Worm (Caenorhabditis elegans) whole organism, L1 larva: Measurements from ENCODE around the gene str-109.

ENCODE experiments used
- C16A3.4 ChIP-seq: fragments of 150-350 bp; optimal IDR thresholded peaks from 2 replicates; lab custom pipeline; 2014; ENCODE audit warnings: missing biosample characterization, missing genetic modification characterization
- C34B4.2 ChIP-seq: sonication (generic microtip); optimal IDR thresholded peaks from 2 replicates; lab custom pipeline; 2017; ENCODE audit warnings: mild to moderate bottlenecking, missing genetic modification characterization, missing compliant biosample characterization
- aly-2 ChIP-seq: fragments of 150-350 bp; optimal IDR thresholded peaks from 2 replicates; lab custom pipeline; 2014; ENCODE audit warnings: missing biosample characterization, missing genetic modification characterization
- ama-1 ChIP-seq: fragments of 150-350 bp; optimal IDR thresholded peaks from 2 replicates; lab custom pipeline; 2014
- ceh-82 ChIP-seq, 3 experiments: fragments of 150-350 bp in 1 of 3; sonication (generic microtip) in 2 of 3; optimal IDR thresholded peaks; 2 replicates each; lab custom pipeline; 2014 to 2017; ENCODE audit warnings: missing biosample characterization in 3 of 3, missing genetic modification characterization in 3 of 3
- ceh-88 ChIP-seq: fragments of 200-800 bp; sonication (Bioruptor generic); IDR thresholded peaks from 2 replicates; pipeline ENCODE4 v1.3.6; 2022; ENCODE audit warnings: missing genetic modification characterization, missing compliant biosample characterization
- efl-3 ChIP-seq: fragments of 200-800 bp; sonication (Bioruptor generic); optimal IDR thresholded peaks from 2 replicates; lab custom pipeline; 2018; ENCODE audit warnings: mild to moderate bottlenecking, missing genetic modification characterization, missing compliant biosample characterization
- egl-13 ChIP-seq: sonication (generic microtip); optimal IDR thresholded peaks from 2 replicates; lab custom pipeline; 2016; ENCODE audit warnings: missing genotype, missing genetic modification reagents, missing genetic modification characterization, missing compliant biosample characterization
- egl-27 ChIP-seq, 2 experiments: fragments of 150-350 bp in 1 of 2; sonication (generic microtip); optimal IDR thresholded peaks; 3 replicates each; lab custom pipeline; 2017 to 2018; ENCODE audit warnings: missing biosample characterization in 2 of 2, missing genetic modification characterization in 2 of 2, missing genetic modification reagents in 2 of 2
- elt-3 ChIP-seq, 6 experiments: fragments of 150-350 bp in 1 of 6; sonication (generic microtip); optimal IDR thresholded peaks; 2 replicates each; lab custom pipeline; 2017 to 2018; ENCODE audit warnings: missing biosample characterization in 6 of 6, missing genetic modification characterization in 6 of 6, inconsistent platforms in 1 of 6
- fkh-4 ChIP-seq: sonication (generic microtip); optimal IDR thresholded peaks from 2 replicates; lab custom pipeline; 2016; ENCODE audit warnings: missing compliant biosample characterization, missing genetic modification characterization, borderline replicate concordance
- fos-1 ChIP-seq: fragments of 150-350 bp; optimal IDR thresholded peaks from 2 replicates; lab custom pipeline; 2014; ENCODE audit warnings: missing biosample characterization, missing genetic modification characterization
- hpl-2 ChIP-seq: fragments of 150-350 bp; optimal IDR thresholded peaks from 2 replicates; lab custom pipeline; 2014; ENCODE audit warnings: missing biosample characterization, missing genetic modification reagents, missing genetic modification characterization
- isw-1 ChIP-seq: fragments of 200-800 bp; sonication (Bioruptor generic); IDR thresholded peaks from 2 replicates; pipeline ENCODE4 v1.3.6; 2022; ENCODE audit warnings: missing genetic modification characterization, missing compliant biosample characterization
- lin-15B ChIP-seq: fragments of 150-350 bp; sonication (generic microtip); optimal IDR thresholded peaks from 3 replicates; lab custom pipeline; 2014; ENCODE audit warnings: missing biosample characterization, missing genetic modification characterization
- lin-39 ChIP-seq: fragments of 150-350 bp; optimal IDR thresholded peaks from 2 replicates; lab custom pipeline; 2014; ENCODE audit warnings: missing biosample characterization, missing genetic modification reagents, missing genetic modification characterization
- lir-3 ChIP-seq: sonication (generic microtip); optimal IDR thresholded peaks from 2 replicates; lab custom pipeline; 2016; ENCODE audit warnings: mild to moderate bottlenecking, missing genetic modification characterization, moderate library complexity, missing compliant biosample characterization; ENCODE audit not compliant: poor library complexity
- mab-9 ChIP-seq: fragments of 200-800 bp; sonication (Bioruptor generic); IDR thresholded peaks from 2 replicates; pipeline ENCODE4 v1.3.6; 2022; ENCODE audit warnings: missing genetic modification reagents, missing genetic modification characterization, missing compliant biosample characterization
- mdl-1 ChIP-seq, 2 experiments: fragments of 150-350 bp; optimal IDR thresholded peaks; 2 replicates each; lab custom pipeline; 2014 to 2017; ENCODE audit warnings: missing biosample characterization in 2 of 2, missing genetic modification characterization in 2 of 2, inconsistent platforms in 1 of 2
- mef-2 ChIP-seq: fragments of 150-350 bp; optimal IDR thresholded peaks from 2 replicates; lab custom pipeline; 2014; ENCODE audit warnings: missing biosample characterization, missing genetic modification characterization
- nhr-12 ChIP-seq: sonication (generic microtip); optimal IDR thresholded peaks from 2 replicates; lab custom pipeline; 2017; ENCODE audit warnings: missing biosample characterization, missing genetic modification characterization
- nhr-47 ChIP-seq: sonication (generic microtip); optimal IDR thresholded peaks from 2 replicates; lab custom pipeline; 2016; ENCODE audit warnings: mild to moderate bottlenecking, missing genetic modification characterization, moderate library complexity, missing compliant biosample characterization
- nhr-71 ChIP-seq: sonication (generic microtip); optimal IDR thresholded peaks from 2 replicates; lab custom pipeline; 2016; ENCODE audit warnings: mild to moderate bottlenecking, missing genetic modification characterization, moderate library complexity, missing compliant biosample characterization
- nhr-76 ChIP-seq: sonication (generic microtip); optimal IDR thresholded peaks from 2 replicates; lab custom pipeline; 2017; ENCODE audit warnings: missing biosample characterization, missing genetic modification characterization
- nhr-85 ChIP-seq: sonication (generic microtip); peaks from one replicate; lab custom pipeline; 2016; ENCODE audit warnings: missing genetic modification characterization, inconsistent platforms, missing compliant biosample characterization
- nhr-90 ChIP-seq: sonication (generic microtip); optimal IDR thresholded peaks from 2 replicates; lab custom pipeline; 2016; ENCODE audit warnings: mild to moderate bottlenecking, missing genetic modification characterization, missing compliant biosample characterization; ENCODE audit not compliant: poor library complexity
- pqm-1 ChIP-seq: sonication (generic microtip); optimal IDR thresholded peaks from 3 replicates; lab custom pipeline; 2017; ENCODE audit warnings: missing biosample characterization, missing genetic modification characterization
- skn-1 ChIP-seq: fragments of 150-350 bp; optimal IDR thresholded peaks from 2 replicates; lab custom pipeline; 2014; ENCODE audit warnings: missing biosample characterization, missing genetic modification characterization
- snpc-4 ChIP-seq: fragments of 150-350 bp; optimal IDR thresholded peaks from 2 replicates; lab custom pipeline; 2014; ENCODE audit warnings: missing biosample characterization, missing genetic modification characterization
- sox-4 ChIP-seq: sonication (generic microtip); optimal IDR thresholded peaks from 2 replicates; lab custom pipeline; 2016; ENCODE audit warnings: missing genetic modification characterization, missing compliant biosample characterization
- swsn-7 ChIP-seq: sonication (generic microtip); optimal IDR thresholded peaks from 2 replicates; lab custom pipeline; 2016; ENCODE audit warnings: missing genetic modification characterization, missing compliant biosample characterization
- tbx-2 ChIP-seq: sonication (generic microtip); optimal IDR thresholded peaks from 2 replicates; lab custom pipeline; 2016; ENCODE audit warnings: missing genetic modification characterization, missing compliant biosample characterization
- unc-130 ChIP-seq: fragments of 150-350 bp; optimal IDR thresholded peaks from 2 replicates; lab custom pipeline; 2017; ENCODE audit warnings: missing biosample characterization, missing genetic modification characterization, inconsistent platforms
- unc-30 ChIP-seq: sonication (generic microtip); optimal IDR thresholded peaks from 2 replicates; lab custom pipeline; 2017; ENCODE audit warnings: missing biosample characterization, missing genetic modification characterization
- unc-62 ChIP-seq: fragments of 150-350 bp; optimal IDR thresholded peaks from 2 replicates; lab custom pipeline; 2014; ENCODE audit warnings: missing biosample characterization, missing genetic modification reagents, missing genetic modification characterization
- unc-86 ChIP-seq: sonication (generic microtip); optimal IDR thresholded peaks from 2 replicates; lab custom pipeline; 2016; ENCODE audit warnings: missing genetic modification characterization, missing compliant biosample characterization
- unc-98 ChIP-seq: fragments of 200-800 bp; sonication (Bioruptor generic); IDR thresholded peaks from 2 replicates; pipeline ENCODE4 v1.3.6; 2022; ENCODE audit warnings: missing genetic modification characterization, missing compliant biosample characterization
- zag-1 ChIP-seq: fragments of 150-350 bp; optimal IDR thresholded peaks from 2 replicates; lab custom pipeline; 2014; ENCODE audit warnings: missing biosample characterization, missing genetic modification characterization
- ztf-4 ChIP-seq: fragments of 150-350 bp; optimal IDR thresholded peaks from 2 replicates; lab custom pipeline; 2014; ENCODE audit warnings: missing biosample characterization, missing genetic modification characterization

The str-109 gene

DNA sequence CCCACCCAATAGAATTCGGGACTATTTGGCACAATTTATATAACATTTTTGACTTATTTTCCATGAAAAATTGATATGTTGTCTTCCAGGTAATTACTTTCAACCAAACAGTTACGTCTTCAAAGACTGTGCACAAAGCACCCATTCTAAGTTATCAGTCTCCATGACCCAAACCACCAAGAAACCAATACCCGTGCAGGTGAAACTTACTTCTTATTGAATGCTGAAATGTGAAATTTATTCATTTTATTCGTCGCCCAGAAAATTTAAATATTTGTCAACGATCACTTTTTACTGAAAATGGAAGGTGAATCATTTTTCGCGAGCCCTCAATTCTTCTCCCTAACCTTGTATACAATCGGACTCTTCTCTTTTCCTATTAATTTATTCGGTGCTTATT lies 28.5 kb upstream of the str-109 start, which contains the start of gene srh-281:
Gene srh-281, plus strand, starts transcription at position 301 of the 400 bp plus-strand sequence.
- TF ChIP-seq unc-86 (tag; lab: Kevin White, UChicago) (no peak), efl-3 (GFP tag; lab: Kevin White, UChicago) (no peak), swsn-7 (tag; lab: Kevin White, UChicago) (no peak), skn-1 (tag; lab: Kevin White, UChicago) (no peak), unc-98 (GFP tag; lab: Robert Waterston, UW) (no peak), C34B4.2 (tag; lab: Kevin White, UChicago) (no peak), tbx-2 (tag; lab: Kevin White, UChicago) (no peak), elt-3 (tag; optimal IDR thresholded peaks at IDR 0.05; lab: Kevin White, UChicago) (no peak), C16A3.4 (tag; lab: Kevin White, UChicago) (no peak), mab-9 (GFP tag; lab: Robert Waterston, UW) (no peak), egl-27 (tag; optimal IDR thresholded peaks at IDR 0.05; lab: Kevin White, UChicago) (no peak), nhr-85 (tag; lab: Kevin White, UChicago) (no peak), pqm-1 (no peak), unc-62 (GFP tag; lab: Kevin White, UChicago) (no peak)

DNA sequence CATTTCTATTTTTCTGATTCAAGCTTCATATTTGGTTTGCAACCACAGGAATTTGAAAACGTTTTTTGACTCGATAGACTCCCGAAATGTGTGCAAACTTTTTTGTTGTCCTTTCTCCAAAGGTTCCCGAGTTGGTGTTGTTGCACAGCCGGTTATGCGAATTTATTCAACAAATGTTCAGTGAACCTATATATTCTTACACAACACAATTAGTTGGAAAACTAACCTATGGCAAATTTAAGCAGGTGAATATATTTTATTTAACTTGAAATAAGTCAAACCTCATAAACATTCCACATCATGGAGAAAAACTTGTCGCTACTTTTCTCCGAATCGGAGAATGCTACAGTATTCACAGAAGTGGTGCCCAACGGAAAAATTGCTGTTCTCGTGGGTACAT lies 21.3 kb upstream of the str-109 start, which contains the start of gene srz-14:
Gene srz-14, plus strand, starts transcription at position 301 of the 400 bp plus-strand sequence.
- TF ChIP-seq lin-39 (tag; lab: Kevin White, UChicago) (no peak), aly-2 (no peak), ceh-82 (tag; optimal IDR thresholded peaks at IDR 0.05; lab: Kevin White, UChicago) (no peak), nhr-90 (tag; lab: Kevin White, UChicago) (no peak)

DNA sequence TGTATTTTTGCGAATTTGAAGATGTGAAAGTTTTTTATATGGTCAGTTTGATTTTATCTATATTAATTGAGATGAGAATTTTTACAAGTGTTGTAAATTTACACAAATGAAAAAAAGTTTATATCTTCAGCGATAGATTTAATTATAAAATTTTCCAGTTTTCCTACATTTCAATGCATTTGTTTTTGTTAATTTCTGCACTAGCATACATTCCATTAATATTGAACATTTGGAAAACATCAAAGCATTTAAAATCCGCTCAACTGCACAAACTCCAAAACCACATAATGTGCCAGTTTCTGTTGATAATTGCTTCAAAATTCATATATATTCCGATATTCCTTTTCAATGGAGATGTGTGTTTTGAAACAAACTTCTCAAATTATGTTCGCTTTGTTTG lies 20.9 kb upstream of the str-109 start, which contains the start of gene srh-277:
Gene srh-277, plus strand, starts transcription at position 301 of the 400 bp plus-strand sequence.
- TF ChIP-seq mab-9 (GFP tag; lab: Robert Waterston, UW) = no peak
- TF ChIP-seq ama-1 = no peak
- TF ChIP-seq mef-2 = no peak
- TF ChIP-seq isw-1 (GFP tag; lab: Robert Waterston, UW) = no peak
- TF ChIP-seq egl-13 = no peak
- TF ChIP-seq ceh-88 (GFP tag; lab: Robert Waterston, UW) = no peak
- TF ChIP-seq lin-39 (tag; lab: Kevin White, UChicago) = no peak
- TF ChIP-seq sox-4 = no peak
- TF ChIP-seq nhr-90 (tag; lab: Kevin White, UChicago) = no peak
- no peak for TF ChIP-seq nhr-71 (tag; lab: Kevin White, UChicago)
- TF ChIP-seq C34B4.2 (tag; lab: Kevin White, UChicago) = no peak
- TF ChIP-seq efl-3 (GFP tag; lab: Kevin White, UChicago) = no peak
- no peak for TF ChIP-seq nhr-47
- no peak for TF ChIP-seq hpl-2
- no peak for TF ChIP-seq ztf-4 (tag; lab: Kevin White, UChicago)
- TF ChIP-seq zag-1 = no peak
- no peak for TF ChIP-seq fos-1 (tag; lab: Kevin White, UChicago)

DNA sequence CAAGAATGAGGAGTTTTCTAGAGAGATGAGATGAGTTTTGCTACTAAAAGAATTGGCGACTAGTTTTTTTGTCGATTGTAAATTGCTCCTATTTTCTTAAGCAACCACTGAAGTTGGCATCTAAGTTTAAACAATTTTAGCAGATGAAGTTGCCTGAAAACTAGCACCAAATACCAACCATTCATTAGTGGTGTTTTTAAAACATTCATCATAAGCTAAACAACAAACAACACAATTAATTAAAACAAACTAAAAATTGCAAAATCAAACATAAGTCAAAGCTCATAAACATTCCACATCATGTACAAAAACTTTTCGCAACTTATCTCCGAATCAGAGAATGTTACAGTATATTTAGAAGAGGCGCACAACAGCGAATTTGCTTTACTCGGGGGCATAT lies 20.1 kb upstream of the str-109 start, which contains the start of gene srz-13:
Gene srz-13, plus strand, starts transcription at position 301 of the 400 bp plus-strand sequence.
- TF ChIP-seq lir-3 (tag; lab: Kevin White, UChicago) (no peak), unc-98 (GFP tag; lab: Robert Waterston, UW) (no peak), fkh-4 (no peak), isw-1 (GFP tag; lab: Robert Waterston, UW) (no peak), snpc-4 (tag; lab: Kevin White, UChicago) (no peak), nhr-12 (tag; lab: Kevin White, UChicago) (no peak), unc-130 (tag; lab: Kevin White, UChicago) (no peak), nhr-76 (tag; lab: Kevin White, UChicago) (no peak), unc-62 (GFP tag; lab: Kevin White, UChicago) (no peak), efl-3 (GFP tag; lab: Kevin White, UChicago) (no peak), unc-30 (tag; lab: Kevin White, UChicago) (no peak), fos-1 (tag; lab: Kevin White, UChicago) (no peak), unc-86 (tag; lab: Kevin White, UChicago) (no peak), mdl-1 (tag; optimal IDR thresholded peaks at IDR 0.05; lab: Kevin White, UChicago) (no peak), ceh-88 (GFP tag; lab: Robert Waterston, UW) (no peak), lin-15B (tag; lab: Kevin White, UChicago) (no peak)
